Worm (Caenorhabditis elegans) whole organism, L3 larva: ENCODE measurements around the gene rskd-1.

ENCODE experiments used
- ceh-82 ChIP-seq: fragments of 150-350 bp; optimal IDR thresholded peaks from 2 replicates; lab custom pipeline; 2014; ENCODE audit warnings: missing biosample characterization, missing genetic modification characterization
- ceh-9 ChIP-seq: sonication (generic microtip); optimal IDR thresholded peaks from 2 replicates; lab custom pipeline; 2018; ENCODE audit warnings: missing biosample characterization, missing genetic modification characterization
- elt-1 ChIP-seq: fragments of 150-350 bp; optimal IDR thresholded peaks from 2 replicates; lab custom pipeline; 2014; ENCODE audit warnings: missing biosample characterization, missing genetic modification characterization
- elt-2 ChIP-seq: sonication (generic microtip); optimal IDR thresholded peaks from 2 replicates; lab custom pipeline; 2016; ENCODE audit warnings: missing genetic modification reagents, mild to moderate bottlenecking, missing genetic modification characterization, missing compliant biosample characterization
- fkh-10 ChIP-seq: sonication (generic microtip); optimal IDR thresholded peaks from 2 replicates; lab custom pipeline; 2017; ENCODE audit warnings: missing biosample characterization, missing genetic modification reagents, missing genetic modification characterization
- mdl-1 ChIP-seq: fragments of 150-350 bp; optimal IDR thresholded peaks from 2 replicates; lab custom pipeline; 2014; ENCODE audit warnings: missing biosample characterization, missing genetic modification characterization
- nfya-1 ChIP-seq: sonication (generic microtip); optimal IDR thresholded peaks from 2 replicates; lab custom pipeline; 2017; ENCODE audit warnings: missing genetic modification characterization, mild to moderate bottlenecking, missing compliant biosample characterization, antibody characterized with exemption, moderate library complexity; ENCODE audit not compliant: insufficient read depth
- nhr-11 ChIP-seq: fragments of 150-350 bp; optimal IDR thresholded peaks from 2 replicates; lab custom pipeline; 2014; ENCODE audit warnings: missing biosample characterization, missing genetic modification characterization
- nhr-237 ChIP-seq: fragments of 150-350 bp; optimal IDR thresholded peaks from 2 replicates; lab custom pipeline; 2014; ENCODE audit warnings: missing biosample characterization, missing genetic modification characterization
- tbx-2 ChIP-seq: sonication (generic microtip); optimal IDR thresholded peaks from 2 replicates; lab custom pipeline; 2016; ENCODE audit warnings: mild to moderate bottlenecking, missing genetic modification characterization, missing compliant biosample characterization

- no peak for TF ChIP-seq mdl-1
- no peak for TF ChIP-seq ceh-82 (tag; lab: Kevin White, UChicago)
- no peak for TF ChIP-seq elt-2 (tag; lab: Kevin White, UChicago)
- TF ChIP-seq nfya-1 (tag; lab: Kevin White, UChicago), result no peak
- no peak for TF ChIP-seq nhr-11 (tag; lab: Kevin White, UChicago)
- TF ChIP-seq elt-1 (tag; lab: Kevin White, UChicago), result no peak
- no peak for TF ChIP-seq tbx-2
- no peak for TF ChIP-seq fkh-10 (GFP tag; lab: Kevin White, UChicago)
- no peak for TF ChIP-seq ceh-9 (tag; lab: Kevin White, UChicago)
- no peak for TF ChIP-seq nhr-237
Observed at ce11 chrV:12269272-12269767, 19.1 kb downstream of the rskd-1 start, which contains the start of gene twk-24.
